Fruit fly (Drosophila melanogaster): ENCODE measurements around the gene Brr2.

Brr2 gene

DNA sequence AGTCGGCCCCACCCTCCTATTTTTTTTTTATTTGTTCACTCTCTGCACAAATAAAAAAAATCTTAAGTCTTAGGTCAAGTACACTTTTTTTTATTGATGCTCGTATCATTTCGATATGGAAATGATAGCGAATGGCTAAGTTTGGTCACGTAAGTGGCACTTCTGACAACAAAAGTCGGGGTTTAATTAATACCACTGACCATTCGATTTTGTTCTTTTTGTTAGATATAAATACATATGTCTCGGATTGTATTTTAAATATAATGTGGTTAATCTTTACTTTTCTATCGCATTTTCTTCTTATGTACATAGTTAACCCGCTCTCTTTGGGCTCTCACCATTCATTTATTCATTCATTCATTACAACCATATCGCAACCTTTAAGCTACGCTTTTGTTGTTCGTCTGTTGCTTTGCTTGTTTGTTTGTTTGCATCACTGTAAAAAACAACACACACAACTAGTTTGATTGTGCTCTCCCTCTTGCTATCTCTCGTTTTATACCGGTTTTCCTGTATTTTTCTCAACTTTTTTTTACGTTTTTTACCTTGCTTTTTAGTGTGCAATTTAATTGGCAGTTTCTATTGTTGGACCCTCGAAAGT is 34.5 kb upstream of the Brr2 start (continued):
- TF ChIP-seq Rfx (GFP tag; IDR thresholded peaks at IDR 0.05) (0 out of 2 replicates have a peak, but pooled peaks have one; percentile 14), CG18011 (GFP tag; optimal IDR thresholded peaks at IDR 0.05) (no peak), dati (GFP tag; IDR thresholded peaks at IDR 0.05) (no peak), Ets97D (GFP tag; optimal IDR thresholded peaks at IDR 0.05) (no peak), CG32772 (GFP tag; IDR thresholded peaks at IDR 0.05) (no peak), gem (tag; optimal IDR thresholded peaks at IDR 0.05) (no peak), CG11456 (GFP tag; IDR thresholded peaks at IDR 0.05) (no peak), CG10321 (GFP tag; IDR thresholded peaks at IDR 0.05) (no peak), Hr3 (GFP tag; optimal IDR thresholded peaks at IDR 0.05) (no peak), trh (GFP tag; optimal IDR thresholded peaks at IDR 0.05) (no peak), CG11560 (tag; IDR thresholded peaks at IDR 0.05) (no peak), Med (GFP tag) (peak; percentile 72), CG6654 (GFP tag; optimal IDR thresholded peaks at IDR 0.05) (no peak), repo (GFP tag; optimal IDR thresholded peaks at IDR 0.05) (no peak), Asciz (GFP tag; optimal IDR thresholded peaks at IDR 0.05) (no peak), Chrac-16 (GFP tag; optimal IDR thresholded peaks at IDR 0.05) (no peak), lilli (GFP tag; optimal IDR thresholded peaks at IDR 0.05) (peak; percentile 1), kah (GFP tag; optimal IDR thresholded peaks at IDR 0.05) (no peak), CG12104 (GFP tag; optimal IDR thresholded peaks at IDR 0.05) (no peak), Camta (GFP tag; optimal IDR thresholded peaks at IDR 0.05) (no peak), CG2875 (GFP tag; optimal IDR thresholded peaks at IDR 0.05) (no peak), Rx (GFP tag; IDR thresholded peaks at IDR 0.05) (no peak), HHEX (GFP tag; optimal IDR thresholded peaks at IDR 0.05) (no peak), CG11696 (GFP tag; IDR thresholded peaks at IDR 0.05) (no peak), HLH3B (GFP tag; IDR thresholded peaks at IDR 0.05) (no peak), hb (GFP tag; IDR thresholded peaks at IDR 0.05; ENCODE audit: partially characterized antibody) (no peak), Aef1 (GFP tag; IDR thresholded peaks at IDR 0.05) (no peak), CG7786 (GFP tag; optimal IDR thresholded peaks at IDR 0.05) (no peak), ap (GFP tag; IDR thresholded peaks at IDR 0.05) (no peak), CG10267 (tag; optimal IDR thresholded peaks at IDR 0.05) (no peak), oc (tag; optimal IDR thresholded peaks at IDR 0.05) (peak; percentile 28), bsh (GFP tag; optimal IDR thresholded peaks at IDR 0.05) (peak in 1 of 2 experiments; percentile 78), gro (GFP tag; optimal IDR thresholded peaks at IDR 0.05) (no peak), CG7556 (GFP tag; optimal IDR thresholded peaks at IDR 0.05) (no peak), CG8359 (GFP tag; optimal IDR thresholded peaks at IDR 0.05; ENCODE audit: borderline replicate concordance) (no peak), wek (GFP tag; optimal IDR thresholded peaks at IDR 0.05) (no peak), disco-r (GFP tag; optimal IDR thresholded peaks at IDR 0.05) (no peak), ro (GFP tag; IDR thresholded peaks at IDR 0.05) (no peak), Sox102F (GFP tag; optimal IDR thresholded peaks at IDR 0.05) (peak; percentile 1), Ada2b (GFP tag; IDR thresholded peaks at IDR 0.05) (no peak), CG2116 (GFP tag; optimal IDR thresholded peaks at IDR 0.05) (no peak), CG9215 (GFP tag; IDR thresholded peaks at IDR 0.05) (no peak), CG2712 (tag; optimal IDR thresholded peaks at IDR 0.05) (no peak), Six4 (GFP tag; optimal IDR thresholded peaks at IDR 0.05) (no peak), gsb (GFP tag; IDR thresholded peaks at IDR 0.05) (no peak), ranshi (GFP tag; IDR thresholded peaks at IDR 0.05) (no peak), sd (tag; optimal IDR thresholded peaks at IDR 0.05) (peak; percentile 6), NC2β (GFP tag; optimal IDR thresholded peaks at IDR 0.05) (no peak), CG8924 (tag; optimal IDR thresholded peaks at IDR 0.05) (peak; percentile 19), slbo (GFP tag; IDR thresholded peaks at IDR 0.05) (no peak), Hr51 (GFP tag; optimal IDR thresholded peaks at IDR 0.05) (peak in 1 of 2 experiments; percentile 25)
